Worm (Caenorhabditis elegans) whole organism, L1 larva: ENCODE measurements around the gene F47B7.4.

Source experiments
- C04F5.9 ChIP-seq: sonication (generic microtip); optimal IDR thresholded peaks from 2 replicates; lab custom pipeline; 2016; ENCODE audit warnings: missing genetic modification characterization, missing compliant biosample characterization
- aly-2 ChIP-seq: fragments of 150-350 bp; optimal IDR thresholded peaks from 2 replicates; lab custom pipeline; 2014; ENCODE audit warnings: missing biosample characterization, missing genetic modification characterization
- ceh-63 ChIP-seq: fragments of 200-800 bp; sonication (Bioruptor generic); optimal IDR thresholded peaks from 2 replicates; lab custom pipeline; 2018; ENCODE audit warnings: mild to moderate bottlenecking, missing genetic modification characterization, missing compliant biosample characterization
- ceh-8 ChIP-seq: fragments of 200-800 bp; sonication (Bioruptor generic); optimal IDR thresholded peaks from 2 replicates; lab custom pipeline; 2018; ENCODE audit warnings: mild to moderate bottlenecking, missing genetic modification characterization, moderate library complexity, missing compliant biosample characterization
- ceh-88 ChIP-seq: fragments of 200-800 bp; sonication (Bioruptor generic); IDR thresholded peaks from 2 replicates; pipeline ENCODE4 v1.3.6; 2022; ENCODE audit warnings: missing genetic modification characterization, missing compliant biosample characterization
- ces-1 ChIP-seq: fragments of 150-350 bp; optimal IDR thresholded peaks from 2 replicates; lab custom pipeline; 2014; ENCODE audit warnings: missing biosample characterization, missing genetic modification reagents, missing genetic modification characterization
- dsc-1 ChIP-seq: sonication (generic microtip); optimal IDR thresholded peaks from 2 replicates; lab custom pipeline; 2016; ENCODE audit warnings: mild to moderate bottlenecking, missing genetic modification characterization, missing compliant biosample characterization
- efl-1 ChIP-seq, 4 experiments: fragments of 150-350 bp; optimal IDR thresholded peaks in 3 of 4; peaks in 1 of 4; 1 replicate in 1 of 4; 2 replicates in 3 of 4; lab custom pipeline; 2014; ENCODE audit warnings: missing biosample characterization in 2 of 4, missing genetic modification characterization in 2 of 4, missing genetic modification reagents in 2 of 4
- fkh-10 ChIP-seq: sonication (generic microtip); optimal IDR thresholded peaks from 2 replicates; lab custom pipeline; 2017; ENCODE audit warnings: missing biosample characterization, missing genetic modification reagents, missing genetic modification characterization
- fkh-8 ChIP-seq: sonication (generic microtip); optimal IDR thresholded peaks from 2 replicates; lab custom pipeline; 2016; ENCODE audit warnings: mild to moderate bottlenecking, missing genetic modification characterization, missing compliant biosample characterization
- fos-1 ChIP-seq: fragments of 150-350 bp; optimal IDR thresholded peaks from 2 replicates; lab custom pipeline; 2014; ENCODE audit warnings: missing biosample characterization, missing genetic modification characterization
- hlh-4 ChIP-seq: sonication (generic microtip); optimal IDR thresholded peaks from 2 replicates; lab custom pipeline; 2016; ENCODE audit warnings: mild to moderate bottlenecking, missing genetic modification characterization, missing compliant biosample characterization
- hpl-2 ChIP-seq: fragments of 150-350 bp; optimal IDR thresholded peaks from 2 replicates; lab custom pipeline; 2014; ENCODE audit warnings: missing biosample characterization, missing genetic modification reagents, missing genetic modification characterization
- irx-1 ChIP-seq: sonication (generic microtip); optimal IDR thresholded peaks from 2 replicates; lab custom pipeline; 2016; ENCODE audit warnings: missing genetic modification characterization, missing compliant biosample characterization
- lin-13 ChIP-seq: fragments of 150-350 bp; optimal IDR thresholded peaks from 2 replicates; lab custom pipeline; 2014; ENCODE audit warnings: missing biosample characterization, missing genetic modification reagents, missing genetic modification characterization
- lin-14 ChIP-seq: fragments of 200-800 bp; sonication (Bioruptor generic); optimal IDR thresholded peaks from 2 replicates; lab custom pipeline; 2018; ENCODE audit warnings: mild to moderate bottlenecking, missing genetic modification characterization, moderate library complexity, missing compliant biosample characterization
- lin-15B ChIP-seq: fragments of 150-350 bp; sonication (generic microtip); optimal IDR thresholded peaks from 3 replicates; lab custom pipeline; 2014; ENCODE audit warnings: missing biosample characterization, missing genetic modification characterization
- lir-3 ChIP-seq: sonication (generic microtip); optimal IDR thresholded peaks from 2 replicates; lab custom pipeline; 2016; ENCODE audit warnings: mild to moderate bottlenecking, missing genetic modification characterization, moderate library complexity, missing compliant biosample characterization; ENCODE audit not compliant: poor library complexity
- mab-9 ChIP-seq: fragments of 200-800 bp; sonication (Bioruptor generic); IDR thresholded peaks from 2 replicates; pipeline ENCODE4 v1.3.6; 2022; ENCODE audit warnings: missing genetic modification reagents, missing genetic modification characterization, missing compliant biosample characterization
- mdl-1 ChIP-seq, 2 experiments: fragments of 150-350 bp; optimal IDR thresholded peaks; 2 replicates each; lab custom pipeline; 2014 to 2017; ENCODE audit warnings: missing biosample characterization in 2 of 2, missing genetic modification characterization in 2 of 2, inconsistent platforms in 1 of 2
- mep-1 ChIP-seq: fragments of 150-350 bp; optimal IDR thresholded peaks from 2 replicates; lab custom pipeline; 2014; ENCODE audit warnings: missing biosample characterization, missing genetic modification characterization
- nhr-11 ChIP-seq: fragments of 150-350 bp; optimal IDR thresholded peaks from 2 replicates; lab custom pipeline; 2014; ENCODE audit warnings: missing biosample characterization, missing genetic modification characterization
- nhr-237 ChIP-seq: fragments of 150-350 bp; optimal IDR thresholded peaks from 2 replicates; lab custom pipeline; 2014; ENCODE audit warnings: missing biosample characterization, missing genetic modification characterization
- nhr-85 ChIP-seq: sonication (generic microtip); peaks from one replicate; lab custom pipeline; 2016; ENCODE audit warnings: missing genetic modification characterization, inconsistent platforms, missing compliant biosample characterization
- nhr-90 ChIP-seq: sonication (generic microtip); optimal IDR thresholded peaks from 2 replicates; lab custom pipeline; 2016; ENCODE audit warnings: mild to moderate bottlenecking, missing genetic modification characterization, missing compliant biosample characterization; ENCODE audit not compliant: poor library complexity
- pag-3 ChIP-seq: sonication (generic microtip); optimal IDR thresholded peaks from 2 replicates; lab custom pipeline; 2017; ENCODE audit warnings: missing genetic modification characterization, mild to moderate bottlenecking, missing compliant biosample characterization, antibody characterized with exemption, borderline replicate concordance; ENCODE audit not compliant: insufficient read depth
- pqm-1 ChIP-seq: sonication (generic microtip); optimal IDR thresholded peaks from 3 replicates; lab custom pipeline; 2017; ENCODE audit warnings: missing biosample characterization, missing genetic modification characterization
- skn-1 ChIP-seq: fragments of 150-350 bp; optimal IDR thresholded peaks from 2 replicates; lab custom pipeline; 2014; ENCODE audit warnings: missing biosample characterization, missing genetic modification characterization
- snpc-4 ChIP-seq: fragments of 150-350 bp; optimal IDR thresholded peaks from 2 replicates; lab custom pipeline; 2014; ENCODE audit warnings: missing biosample characterization, missing genetic modification characterization
- sox-4 ChIP-seq: sonication (generic microtip); optimal IDR thresholded peaks from 2 replicates; lab custom pipeline; 2016; ENCODE audit warnings: missing genetic modification characterization, missing compliant biosample characterization
- swsn-7 ChIP-seq: sonication (generic microtip); optimal IDR thresholded peaks from 2 replicates; lab custom pipeline; 2016; ENCODE audit warnings: missing genetic modification characterization, missing compliant biosample characterization
- unc-62 ChIP-seq: fragments of 150-350 bp; optimal IDR thresholded peaks from 2 replicates; lab custom pipeline; 2014; ENCODE audit warnings: missing biosample characterization, missing genetic modification reagents, missing genetic modification characterization
- unc-86 ChIP-seq: sonication (generic microtip); optimal IDR thresholded peaks from 2 replicates; lab custom pipeline; 2016; ENCODE audit warnings: missing genetic modification characterization, missing compliant biosample characterization
- unc-98 ChIP-seq: fragments of 200-800 bp; sonication (Bioruptor generic); IDR thresholded peaks from 2 replicates; pipeline ENCODE4 v1.3.6; 2022; ENCODE audit warnings: missing genetic modification characterization, missing compliant biosample characterization
- vab-15 ChIP-seq: sonication (generic microtip); optimal IDR thresholded peaks from 2 replicates; lab custom pipeline; 2017; ENCODE audit warnings: missing genotype, mild to moderate bottlenecking, missing genetic modification characterization, missing compliant biosample characterization
- xbp-1 ChIP-seq: sonication (generic microtip); optimal IDR thresholded peaks from 2 replicates; lab custom pipeline; 2016; ENCODE audit warnings: missing genetic modification characterization, missing compliant biosample characterization
- zag-1 ChIP-seq: fragments of 150-350 bp; optimal IDR thresholded peaks from 2 replicates; lab custom pipeline; 2014; ENCODE audit warnings: missing biosample characterization, missing genetic modification characterization
- zip-4 ChIP-seq: fragments of 200-800 bp; sonication (Bioruptor generic); optimal IDR thresholded peaks from 2 replicates; lab custom pipeline; 2018; ENCODE audit warnings: mild to moderate bottlenecking, missing genetic modification characterization, moderate library complexity, missing compliant biosample characterization

The F47B7.4 gene

ce11 chrX:3727274-3727673 is 39.2 kb downstream of the F47B7.4 start, which contains the start of gene nlp-1:
Gene nlp-1 (plus strand): TSS chrX:3727574.
- TF ChIP-seq skn-1 (tag; lab: Kevin White, UChicago) (no peak), fos-1 (tag; lab: Kevin White, UChicago) (no peak), efl-1 (optimal IDR thresholded peaks at IDR 0.05; lab: Kevin White, UChicago) (no peak), efl-1 (GFP tag; optimal IDR thresholded peaks at IDR 0.05 in 1 of 2; lab: Kevin White, UChicago) (no peak), vab-15 (tag; lab: Kevin White, UChicago) (no peak), lin-14 (GFP tag; lab: Kevin White, UChicago) (no peak), lir-3 (tag; lab: Kevin White, UChicago) (no peak), aly-2 (tag; lab: Kevin White, UChicago) (no peak), nhr-237 (tag; lab: Kevin White, UChicago) (no peak), ceh-8 (GFP tag; lab: Kevin White, UChicago) (no peak), mab-9 (GFP tag; lab: Robert Waterston, UW) (no peak), lin-15B (tag; lab: Kevin White, UChicago) (no peak), ceh-88 (GFP tag; lab: Robert Waterston, UW) (no peak), ceh-63 (no peak), zag-1 (tag; lab: Kevin White, UChicago) (no peak), lin-13 (GFP tag; lab: Kevin White, UChicago) (no peak), hlh-4 (no peak), pqm-1 (tag; lab: Kevin White, UChicago) (no peak), ces-1 (GFP tag; lab: Kevin White, UChicago) (no peak), xbp-1 (no peak)

ce11 chrX:3725437-3725836 is 41.0 kb downstream of the F47B7.4 start:
- TF ChIP-seq hpl-2 (GFP tag; lab: Kevin White, UChicago) (no peak), fkh-10 (GFP tag; lab: Kevin White, UChicago) (no peak), ceh-88 (GFP tag; lab: Robert Waterston, UW) (no peak), sox-4 (no peak), nhr-85 (tag; lab: Kevin White, UChicago) (no peak), snpc-4 (no peak), zip-4 (no peak), unc-62 (GFP tag; lab: Kevin White, UChicago) (no peak), ceh-8 (GFP tag; lab: Kevin White, UChicago) (peak; percentile 72), mdl-1 (tag; optimal IDR thresholded peaks at IDR 0.05; lab: Kevin White, UChicago) (no peak), swsn-7 (no peak), mep-1 (tag; lab: Kevin White, UChicago) (no peak), lin-14 (GFP tag; lab: Kevin White, UChicago) (no peak), dsc-1 (tag; lab: Kevin White, UChicago) (peak; percentile 86), nhr-237 (tag; lab: Kevin White, UChicago) (no peak)

ce11 chrX:3715835-3716234 is 50.6 kb downstream of the F47B7.4 start:
- TF ChIP-seq lir-3 (tag; lab: Kevin White, UChicago) = no peak
- TF ChIP-seq fkh-8 (tag; lab: Kevin White, UChicago) = no peak
- TF ChIP-seq sox-4 = no peak
- TF ChIP-seq unc-86 = no peak
- TF ChIP-seq swsn-7 = no peak
- TF ChIP-seq mdl-1 (tag; optimal IDR thresholded peaks at IDR 0.05; lab: Kevin White, UChicago) = no peak
- TF ChIP-seq irx-1 (tag; lab: Kevin White, UChicago) = no peak
- TF ChIP-seq nhr-11 = no peak
- no peak for TF ChIP-seq pag-3 (tag; lab: Kevin White, UChicago)
- no peak for TF ChIP-seq nhr-90 (tag; lab: Kevin White, UChicago)
- no peak for TF ChIP-seq unc-98 (GFP tag; lab: Robert Waterston, UW)
- no peak for TF ChIP-seq unc-62 (GFP tag; lab: Kevin White, UChicago)
- TF ChIP-seq C04F5.9 (tag; lab: Kevin White, UChicago) = no peak
- no peak for TF ChIP-seq ceh-88 (GFP tag; lab: Robert Waterston, UW)
